Worm (Caenorhabditis elegans) whole organism, L3 larva: ENCODE results near the gene T14E8.2.

Source experiments
- R02D3.7 ChIP-seq: fragments of 150-350 bp; optimal IDR thresholded peaks from 2 replicates; lab custom pipeline; 2014; ENCODE audit warnings: missing biosample characterization, missing genetic modification characterization
- aly-2 ChIP-seq: fragments of 150-350 bp; optimal IDR thresholded peaks from 2 replicates; lab custom pipeline; 2014; ENCODE audit warnings: missing biosample characterization, missing genetic modification characterization
- ceh-28 ChIP-seq: fragments of 150-350 bp; optimal IDR thresholded peaks from 2 replicates; lab custom pipeline; 2014; ENCODE audit warnings: missing biosample characterization, missing genetic modification reagents, missing genetic modification characterization
- ceh-82 ChIP-seq: fragments of 150-350 bp; optimal IDR thresholded peaks from 2 replicates; lab custom pipeline; 2014; ENCODE audit warnings: missing biosample characterization, missing genetic modification characterization
- ceh-9 ChIP-seq: sonication (generic microtip); optimal IDR thresholded peaks from 2 replicates; lab custom pipeline; 2018; ENCODE audit warnings: missing biosample characterization, missing genetic modification characterization
- daf-12 ChIP-seq: fragments of 150-350 bp; optimal IDR thresholded peaks from 2 replicates; lab custom pipeline; 2014; ENCODE audit warnings: missing biosample characterization, missing genetic modification reagents, missing genetic modification characterization
- egl-5 ChIP-seq: fragments of 150-350 bp; optimal IDR thresholded peaks from 2 replicates; lab custom pipeline; 2017; ENCODE audit warnings: missing biosample characterization, missing genetic modification reagents, missing genetic modification characterization, inconsistent platforms
- elt-2 ChIP-seq: sonication (generic microtip); optimal IDR thresholded peaks from 2 replicates; lab custom pipeline; 2016; ENCODE audit warnings: missing genetic modification reagents, mild to moderate bottlenecking, missing genetic modification characterization, missing compliant biosample characterization
- elt-3 ChIP-seq, 3 experiments: fragments of 150-350 bp in 1 of 3; sonication (generic microtip) in 2 of 3; optimal IDR thresholded peaks; 2 replicates in 2 of 3; 4 replicates in 1 of 3; lab custom pipeline; 2014 to 2017; ENCODE audit warnings: missing biosample characterization in 3 of 3, missing genetic modification characterization in 3 of 3
- eor-1 ChIP-seq, 2 experiments: fragments of 150-350 bp; optimal IDR thresholded peaks; 2 replicates each; lab custom pipeline; 2014 to 2018; ENCODE audit warnings: missing biosample characterization in 2 of 2, missing genetic modification characterization in 2 of 2
- fkh-10 ChIP-seq: sonication (generic microtip); optimal IDR thresholded peaks from 2 replicates; lab custom pipeline; 2017; ENCODE audit warnings: missing biosample characterization, missing genetic modification reagents, missing genetic modification characterization
- fkh-2 ChIP-seq: fragments of 150-350 bp; optimal IDR thresholded peaks from 2 replicates; lab custom pipeline; 2014; ENCODE audit warnings: missing biosample characterization, missing genetic modification reagents, missing genetic modification characterization
- hmg-11 ChIP-seq: sonication (generic microtip); optimal IDR thresholded peaks from 2 replicates; lab custom pipeline; 2016; ENCODE audit warnings: missing genetic modification characterization, missing compliant biosample characterization
- jun-1 ChIP-seq: fragments of 150-350 bp; optimal IDR thresholded peaks from 2 replicates; lab custom pipeline; 2014; ENCODE audit warnings: missing biosample characterization, missing genetic modification reagents, missing genetic modification characterization
- lin-15B ChIP-seq: fragments of 150-350 bp; optimal IDR thresholded peaks from 2 replicates; lab custom pipeline; 2014; ENCODE audit warnings: missing biosample characterization, missing genetic modification characterization
- lin-39 ChIP-seq: fragments of 150-350 bp; optimal IDR thresholded peaks from 2 replicates; lab custom pipeline; 2018; ENCODE audit warnings: missing biosample characterization, missing genetic modification reagents, missing genetic modification characterization
- mdl-1 ChIP-seq: fragments of 150-350 bp; optimal IDR thresholded peaks from 2 replicates; lab custom pipeline; 2014; ENCODE audit warnings: missing biosample characterization, missing genetic modification characterization
- mml-1 ChIP-seq: fragments of 150-350 bp; sonication (generic microtip); optimal IDR thresholded peaks from 3 replicates; lab custom pipeline; 2014; ENCODE audit warnings: missing biosample characterization, missing genetic modification characterization
- nfya-1 ChIP-seq: sonication (generic microtip); optimal IDR thresholded peaks from 2 replicates; lab custom pipeline; 2017; ENCODE audit warnings: missing genetic modification characterization, mild to moderate bottlenecking, missing compliant biosample characterization, antibody characterized with exemption, moderate library complexity; ENCODE audit not compliant: insufficient read depth
- nhr-11 ChIP-seq: fragments of 150-350 bp; optimal IDR thresholded peaks from 2 replicates; lab custom pipeline; 2014; ENCODE audit warnings: missing biosample characterization, missing genetic modification characterization
- nhr-12 ChIP-seq: fragments of 150-350 bp; optimal IDR thresholded peaks from 2 replicates; lab custom pipeline; 2014; ENCODE audit warnings: missing biosample characterization, missing genetic modification characterization
- nhr-23 ChIP-seq: fragments of 150-350 bp; optimal IDR thresholded peaks from 2 replicates; lab custom pipeline; 2014; ENCODE audit warnings: missing biosample characterization, missing genetic modification reagents, missing genetic modification characterization
- nhr-237 ChIP-seq: fragments of 150-350 bp; optimal IDR thresholded peaks from 2 replicates; lab custom pipeline; 2014; ENCODE audit warnings: missing biosample characterization, missing genetic modification characterization
- nhr-25 ChIP-seq: sonication (generic microtip); optimal IDR thresholded peaks from 2 replicates; lab custom pipeline; 2017; ENCODE audit warnings: missing biosample characterization, missing genetic modification characterization
- nhr-28 ChIP-seq: fragments of 150-350 bp; optimal IDR thresholded peaks from 2 replicates; lab custom pipeline; 2014; ENCODE audit warnings: missing biosample characterization, missing genetic modification characterization
- nhr-43 ChIP-seq: sonication (generic microtip); optimal IDR thresholded peaks from 2 replicates; lab custom pipeline; 2016; ENCODE audit warnings: mild to moderate bottlenecking, missing genetic modification characterization, missing compliant biosample characterization; ENCODE audit not compliant: poor library complexity, severe bottlenecking
- nhr-67 ChIP-seq: fragments of 150-350 bp; optimal IDR thresholded peaks from 2 replicates; lab custom pipeline; 2014; ENCODE audit warnings: missing biosample characterization, missing genetic modification characterization
- nhr-77 ChIP-seq: fragments of 150-350 bp; optimal IDR thresholded peaks from 2 replicates; lab custom pipeline; 2014; ENCODE audit warnings: missing biosample characterization, missing genetic modification characterization
- pha-4 ChIP-seq: fragments of 150-350 bp; optimal IDR thresholded peaks from 2 replicates; lab custom pipeline; 2014; ENCODE audit warnings: missing biosample characterization, missing genetic modification reagents, missing genetic modification characterization
- pqm-1 ChIP-seq: fragments of 150-350 bp; optimal IDR thresholded peaks from 2 replicates; lab custom pipeline; 2017; ENCODE audit warnings: missing biosample characterization, missing genetic modification characterization, inconsistent platforms
- sea-2 ChIP-seq: fragments of 150-350 bp; sonication (generic microtip); optimal IDR thresholded peaks from 4 replicates; lab custom pipeline; 2014; ENCODE audit warnings: missing biosample characterization, missing genetic modification reagents, missing genetic modification characterization
- snpc-4 ChIP-seq: fragments of 150-350 bp; optimal IDR thresholded peaks from 2 replicates; lab custom pipeline; 2014; ENCODE audit warnings: missing biosample characterization, missing genetic modification characterization
- unc-62 ChIP-seq: fragments of 150-350 bp; sonication (generic microtip); optimal IDR thresholded peaks from 4 replicates; lab custom pipeline; 2014; ENCODE audit warnings: missing biosample characterization, missing genetic modification reagents, missing genetic modification characterization
- zag-1 ChIP-seq: fragments of 150-350 bp; optimal IDR thresholded peaks from 2 replicates; lab custom pipeline; 2014; ENCODE audit warnings: missing biosample characterization, missing genetic modification characterization
- ztf-11 ChIP-seq: fragments of 150-350 bp; optimal IDR thresholded peaks from 2 replicates; lab custom pipeline; 2014; ENCODE audit warnings: missing biosample characterization, missing genetic modification characterization

T14E8.2 gene

DNA sequence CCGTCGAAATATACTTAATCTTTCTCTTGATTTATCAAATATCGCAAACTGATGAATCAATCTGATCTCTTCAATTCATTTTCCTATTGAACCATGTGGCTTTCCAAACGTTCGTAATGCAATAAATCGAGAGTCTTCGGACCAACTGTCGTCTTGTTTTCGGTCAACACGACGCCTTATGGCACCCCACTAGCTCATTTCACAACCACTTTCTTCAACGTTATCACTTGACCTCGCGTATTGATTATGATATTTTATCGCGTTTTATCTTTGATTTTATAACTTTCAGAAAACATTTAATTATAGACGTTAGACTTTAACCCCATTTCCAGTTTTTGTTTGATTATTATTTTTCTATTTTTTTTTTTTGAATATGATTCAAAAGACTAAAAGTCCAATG, 33.0 kb upstream of the T14E8.2 start:
- TF ChIP-seq pha-4 (no peak), elt-2 (tag; lab: Kevin White, UChicago) (peak; percentile 59), unc-62 (GFP tag; lab: Kevin White, UChicago) (no peak), aly-2 (tag; lab: Kevin White, UChicago) (no peak), nhr-25 (tag; lab: Kevin White, UChicago) (no peak), pqm-1 (peak; percentile 27), snpc-4 (tag; lab: Kevin White, UChicago) (no peak), nfya-1 (tag; lab: Kevin White, UChicago) (no peak), nhr-23 (tag; lab: Kevin White, UChicago) (no peak), nhr-77 (tag; lab: Kevin White, UChicago) (no peak), elt-3 (tag; optimal IDR thresholded peaks at IDR 0.05; lab: Kevin White, UChicago) (no peak), jun-1 (no peak), R02D3.7 (no peak), egl-5 (tag; lab: Kevin White, UChicago) (peak; percentile 49), nhr-28 (tag; lab: Kevin White, UChicago) (no peak), zag-1 (tag; lab: Kevin White, UChicago) (no peak)

DNA sequence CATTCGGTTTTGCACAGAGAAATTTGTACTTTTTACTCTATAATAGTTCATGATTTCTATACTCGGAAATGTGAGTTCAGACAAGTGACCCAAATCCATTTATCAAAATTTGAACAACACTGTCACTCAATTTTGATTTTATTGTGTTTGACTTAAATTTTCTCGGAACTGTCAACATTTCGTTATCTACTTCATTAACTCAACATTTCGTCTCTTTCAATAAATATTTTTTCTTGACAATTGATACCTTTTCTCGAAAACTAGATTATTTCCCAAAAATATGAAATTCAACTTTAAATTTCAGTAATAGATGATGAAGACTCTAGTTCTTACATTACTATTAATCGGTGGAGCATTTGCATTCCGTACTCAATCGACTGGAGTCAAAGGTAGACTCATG, 32.2 kb upstream of the T14E8.2 start, which contains the start of gene ttr-36:
TSS of gene ttr-36 (plus strand) at position 301 of the 400 bp plus-strand sequence.
- TF ChIP-seq R02D3.7 (no peak), zag-1 (tag; lab: Kevin White, UChicago) (no peak), ztf-11 (no peak), nhr-23 (tag; lab: Kevin White, UChicago) (no peak), nhr-43 (tag; lab: Kevin White, UChicago) (no peak), fkh-10 (GFP tag; lab: Kevin White, UChicago) (no peak), mml-1 (tag; lab: Kevin White, UChicago) (no peak), ceh-9 (tag; lab: Kevin White, UChicago) (no peak), mdl-1 (tag; lab: Kevin White, UChicago) (no peak), nhr-11 (tag; lab: Kevin White, UChicago) (no peak), pha-4 (no peak), eor-1 (tag; optimal IDR thresholded peaks at IDR 0.05; lab: Kevin White, UChicago) (no peak), lin-39 (tag; lab: Kevin White, UChicago) (no peak)
- TF ChIP-seq, all 47 proteins: peak for 0

DNA sequence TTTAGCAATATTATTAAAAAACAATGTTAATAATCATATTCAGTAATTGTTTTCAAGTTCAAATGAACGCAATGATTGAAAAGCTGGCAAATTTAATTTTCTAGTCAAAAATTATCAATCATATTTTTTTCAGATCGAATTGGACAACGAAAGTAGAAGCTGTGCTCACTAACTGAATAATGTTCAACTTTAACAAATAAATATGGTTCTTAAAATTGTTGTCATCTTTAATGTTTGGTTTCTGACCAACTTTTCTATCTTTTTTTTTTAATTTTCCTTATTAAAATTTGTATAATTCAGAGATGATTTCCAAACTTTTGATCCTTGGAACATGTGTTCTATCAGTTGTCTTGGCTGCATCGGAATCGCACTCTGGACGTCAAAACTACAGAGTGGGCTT, 30.8 kb upstream of the T14E8.2 start, which contains the start of gene ttr-35:
TSS of gene ttr-35 (plus strand) at position 301 of the 400 bp plus-strand sequence.
- TF ChIP-seq nhr-237 (tag; lab: Kevin White, UChicago) (no peak), lin-15B (tag; lab: Kevin White, UChicago) (no peak), nhr-11 (tag; lab: Kevin White, UChicago) (no peak), snpc-4 (tag; lab: Kevin White, UChicago) (no peak), daf-12 (tag; lab: Kevin White, UChicago) (no peak), hmg-11 (tag; lab: Kevin White, UChicago) (no peak), sea-2 (GFP tag; lab: Kevin White, UChicago) (no peak), nhr-12 (no peak), R02D3.7 (no peak), ceh-82 (tag; lab: Kevin White, UChicago) (no peak), ceh-28 (tag; lab: Kevin White, UChicago) (no peak), mdl-1 (tag; lab: Kevin White, UChicago) (no peak), lin-39 (tag; lab: Kevin White, UChicago) (no peak)

DNA sequence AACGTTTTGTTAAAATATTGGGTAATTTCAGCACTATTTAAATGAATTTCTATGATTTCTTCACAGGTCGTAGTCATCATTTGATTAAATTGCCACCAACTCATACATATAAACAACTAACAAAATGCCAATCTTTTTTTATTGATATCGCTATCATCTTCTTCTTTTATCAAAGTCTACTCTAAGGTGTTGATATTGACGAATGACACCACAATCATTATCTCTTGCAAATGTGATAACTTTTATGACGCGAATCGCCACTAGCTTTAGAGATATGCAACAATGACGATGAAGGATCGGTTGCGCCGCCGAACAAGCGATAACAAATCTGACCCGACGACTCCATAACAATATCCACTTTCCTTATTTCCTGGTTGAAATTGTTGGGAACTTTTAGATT, 28.3 kb upstream of the T14E8.2 start:
- TF ChIP-seq hmg-11 (tag; lab: Kevin White, UChicago) (no peak), ceh-28 (tag; lab: Kevin White, UChicago) (no peak), snpc-4 (tag; lab: Kevin White, UChicago) (no peak), lin-39 (tag; lab: Kevin White, UChicago) (no peak), elt-2 (tag; lab: Kevin White, UChicago) (peak; percentile 47), fkh-2 (tag; lab: Kevin White, UChicago) (no peak), nhr-23 (tag; lab: Kevin White, UChicago) (peak; percentile 61), nhr-67 (tag; lab: Kevin White, UChicago) (no peak), elt-3 (tag; optimal IDR thresholded peaks at IDR 0.05; lab: Kevin White, UChicago) (peak in 1 of 3 experiments; percentile 32)
